Worm (Caenorhabditis elegans) whole organism, L4/young adult: ENCODE measurements around the gene T06C12.14.
"Not testable (repeated sequence)": the region's sequence is repeated elsewhere in the genome, so short reads cannot be mapped to it uniquely, and the experiment has no call there.

ENCODE experiments used
- W03F9.2 ChIP-seq: fragments of 150-350 bp; optimal IDR thresholded peaks from 2 replicates; lab custom pipeline; 2014; ENCODE audit warnings: missing biosample characterization, missing genetic modification characterization
- dao-5 ChIP-seq: sonication (generic microtip); optimal IDR thresholded peaks from 2 replicates; lab custom pipeline; 2016; ENCODE audit warnings: missing genotype, missing genetic modification characterization, moderate library complexity, missing compliant biosample characterization
- him-1 ChIP-seq: sonication (generic microtip); optimal IDR thresholded peaks from 2 replicates; lab custom pipeline; 2016; ENCODE audit warnings: missing genotype, missing genetic modification reagents, missing genetic modification characterization, missing compliant biosample characterization

Gene T06C12.14

DNA sequence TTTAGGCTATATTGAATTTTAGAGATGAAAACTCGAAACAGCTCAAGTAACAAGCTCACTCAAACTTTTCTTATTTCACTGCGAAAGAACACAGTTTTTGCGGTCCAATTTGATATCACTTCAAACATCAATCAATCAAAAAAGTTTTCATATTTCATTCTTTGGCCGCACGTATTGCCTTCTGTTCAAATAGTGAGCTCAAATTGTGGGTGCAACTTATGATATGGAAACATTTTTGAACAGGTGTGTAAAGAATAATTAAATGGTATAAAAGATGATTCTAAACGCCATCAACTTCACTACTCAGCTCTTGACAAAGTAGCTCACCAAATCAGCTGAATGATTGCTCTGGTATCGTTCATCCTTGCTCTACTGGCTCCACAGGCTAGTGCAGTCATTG lies at the start of gene T06C12.14:
Gene T06C12.14, plus strand, starts transcription at position 301 of the 400 bp plus-strand sequence.
- TF ChIP-seq dao-5 (tag; lab: Kevin White, UChicago) (no peak), W03F9.2 (tag; lab: Kevin White, UChicago) (no peak), him-1 (tag; lab: Kevin White, UChicago) (no peak)

DNA sequence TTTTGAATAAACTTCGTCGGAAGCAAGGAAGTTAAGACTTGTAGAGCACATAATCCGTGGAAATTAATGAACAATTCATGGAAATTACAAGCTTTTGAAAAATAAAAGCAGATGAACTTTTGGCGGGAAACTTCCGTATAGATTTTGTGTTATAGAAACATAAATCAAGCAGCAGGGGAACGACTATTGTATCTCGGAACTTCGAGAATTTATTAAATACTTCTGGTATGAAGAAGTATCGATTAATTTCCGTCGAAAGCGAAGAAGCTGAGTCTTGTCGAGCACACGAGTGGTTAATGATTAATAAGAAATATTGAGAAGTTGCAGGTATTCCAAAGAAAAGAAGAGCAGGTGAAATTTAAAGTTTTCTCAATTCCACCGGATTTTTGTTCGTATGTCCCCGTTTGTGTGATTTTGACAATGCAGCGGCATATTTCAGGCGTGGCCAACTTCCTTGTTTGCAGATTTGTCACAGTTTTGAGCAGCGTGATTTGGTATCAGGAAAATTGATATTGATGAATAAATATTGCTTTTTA lies 49.5 kb upstream of the T06C12.14 start, which contains the start of gene srh-147:
Gene srh-147, minus strand, starts transcription at position 51 of the 536 bp plus-strand sequence.
- TF ChIP-seq him-1, dao-5, W03F9.2 (tag; lab: Kevin White, UChicago): not testable (repeated sequence)

- TF ChIP-seq W03F9.2 (tag; lab: Kevin White, UChicago) (no peak), dao-5 (tag; lab: Kevin White, UChicago) (no peak), him-1 (tag; lab: Kevin White, UChicago) (no peak)
Measured at ce11 chrV:15858292-15858691, 41.5 kb upstream of the T06C12.14 start, which contains the start of gene srh-148. Gene srh-148 (minus strand): TSS chrV:15858392.

DNA sequence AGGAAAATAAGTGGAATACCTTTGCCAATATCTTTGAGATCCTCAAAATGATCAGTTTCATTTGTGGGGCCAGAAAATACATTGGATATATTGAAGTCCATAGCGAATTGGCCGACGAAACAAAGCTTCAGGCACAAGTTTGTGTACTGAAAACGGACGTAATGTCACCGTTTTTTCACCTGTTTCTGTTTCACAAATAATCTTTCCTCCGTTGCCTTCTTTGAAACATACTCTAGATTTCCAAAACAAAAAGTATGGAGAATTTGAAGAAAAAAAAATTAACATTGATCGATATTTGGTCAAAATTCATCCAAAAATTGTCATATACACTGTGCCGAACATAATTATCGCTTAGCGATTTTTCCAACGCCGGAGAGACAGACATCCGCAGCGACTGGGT lies 37.2 kb upstream of the T06C12.14 start, which contains the start of gene srz-12:
Gene srz-12, minus strand, starts transcription at position 101 of the 400 bp plus-strand sequence.
- no peak for TF ChIP-seq W03F9.2 (tag; lab: Kevin White, UChicago)
- no peak for TF ChIP-seq dao-5 (tag; lab: Kevin White, UChicago)
- TF ChIP-seq him-1 (tag; lab: Kevin White, UChicago): no peak

DNA sequence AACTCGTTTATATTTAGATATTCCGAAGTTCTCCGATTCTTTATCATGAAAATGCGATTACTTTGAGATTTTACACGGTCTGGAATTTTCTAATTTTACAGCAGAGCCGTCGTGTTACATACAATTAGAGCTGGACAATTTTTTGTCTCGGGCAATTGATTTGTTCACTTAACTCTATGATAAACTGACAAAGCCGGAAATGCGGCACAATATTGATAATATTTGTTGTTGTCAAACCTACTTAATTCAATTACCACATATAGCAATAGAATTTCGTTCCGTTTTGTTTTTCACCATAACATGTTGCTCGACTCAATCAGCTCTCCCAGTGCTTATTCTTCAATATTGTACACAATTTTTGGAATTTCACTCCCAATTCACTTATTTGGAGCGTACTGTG lies 36.8 kb upstream of the T06C12.14 start, which contains the start of gene srh-299:
Gene srh-299, plus strand, starts transcription at position 301 of the 400 bp plus-strand sequence.
- TF ChIP-seq him-1 (tag; lab: Kevin White, UChicago) (no peak), dao-5 (tag; lab: Kevin White, UChicago) (no peak), W03F9.2 (tag; lab: Kevin White, UChicago) (no peak)

- TF ChIP-seq dao-5 (tag; lab: Kevin White, UChicago) (no peak), him-1 (tag; lab: Kevin White, UChicago) (no peak), W03F9.2 (tag; lab: Kevin White, UChicago) (no peak)
Measured at ce11 chrV:15865839-15866238, 34.0 kb upstream of the T06C12.14 start, which contains the start of gene srh-293. Gene srh-293 (plus strand): TSS chrV:15866139.

ce11 chrV:15867373-15867772 lies 32.4 kb upstream of the T06C12.14 start, which contains the start of gene fbxa-197:
Gene fbxa-197 (plus strand): TSS chrV:15867673.
- TF ChIP-seq dao-5 (tag; lab: Kevin White, UChicago): no peak
- no peak for TF ChIP-seq W03F9.2 (tag; lab: Kevin White, UChicago)
- no peak for TF ChIP-seq him-1 (tag; lab: Kevin White, UChicago)

DNA sequence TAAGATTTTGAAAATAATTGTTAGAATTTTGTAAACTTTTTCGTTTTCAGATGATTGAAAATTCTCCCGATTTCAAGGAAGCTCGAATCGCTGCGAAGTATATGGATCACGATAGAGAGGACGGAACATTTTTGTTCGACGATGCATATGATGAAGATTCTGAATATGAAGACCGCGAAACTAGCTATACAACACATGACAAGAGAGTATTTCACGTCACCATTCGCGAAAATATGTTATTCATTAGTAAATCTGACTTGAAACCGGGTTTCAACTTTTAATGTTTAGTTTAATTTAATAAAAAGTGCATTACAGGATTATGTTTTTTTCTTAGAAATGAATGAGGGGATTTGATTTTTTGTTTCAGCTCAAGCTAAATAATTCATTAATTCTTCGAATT lies 29.4 kb upstream of the T06C12.14 start, which contains the start of gene str-57:
Gene str-57, plus strand, starts transcription at position 301 of the 400 bp plus-strand sequence.
- TF ChIP-seq W03F9.2 (tag; lab: Kevin White, UChicago) (no peak), him-1 (tag; lab: Kevin White, UChicago) (no peak), dao-5 (tag; lab: Kevin White, UChicago) (no peak)

- TF ChIP-seq him-1 (tag; lab: Kevin White, UChicago): no peak
- TF ChIP-seq W03F9.2 (tag; lab: Kevin White, UChicago): no peak
- no peak for TF ChIP-seq dao-5 (tag; lab: Kevin White, UChicago)
Measured at ce11 chrV:15872273-15872672, 27.5 kb upstream of the T06C12.14 start, which contains the start of gene str-56. Gene str-56 (plus strand): TSS chrV:15872573.

- TF ChIP-seq W03F9.2 (tag; lab: Kevin White, UChicago) (peak; percentile 70), dao-5 (tag; lab: Kevin White, UChicago) (peak; percentile 91), him-1 (tag; lab: Kevin White, UChicago) (peak; percentile 57)
Measured at ce11 chrV:15873762-15874161, 26.0 kb upstream of the T06C12.14 start.

DNA sequence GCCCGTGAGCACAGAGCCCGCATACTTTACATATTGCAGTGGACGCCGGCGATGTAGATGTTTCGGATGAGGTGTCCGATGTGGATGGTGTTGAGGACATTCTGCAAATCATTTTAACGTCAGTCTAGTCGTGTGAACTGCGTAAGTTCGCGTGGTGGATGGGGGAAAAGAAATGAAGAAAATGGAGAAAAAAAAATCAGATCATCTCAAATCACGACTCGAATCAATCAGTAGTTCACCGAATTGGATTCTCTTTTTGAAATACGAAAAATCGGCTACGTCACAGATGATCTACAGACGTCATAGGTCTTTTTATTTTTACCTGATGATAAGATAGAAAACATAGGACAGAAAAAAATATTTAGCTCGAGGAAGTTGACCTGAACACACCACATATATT lies 23.5 kb upstream of the T06C12.14 start, which contains the start of gene nhr-102:
Gene nhr-102, minus strand, starts transcription at position 101 of the 400 bp plus-strand sequence.
- TF ChIP-seq him-1 (tag; lab: Kevin White, UChicago): no peak
- no peak for TF ChIP-seq dao-5 (tag; lab: Kevin White, UChicago)
- no peak for TF ChIP-seq W03F9.2 (tag; lab: Kevin White, UChicago)

DNA sequence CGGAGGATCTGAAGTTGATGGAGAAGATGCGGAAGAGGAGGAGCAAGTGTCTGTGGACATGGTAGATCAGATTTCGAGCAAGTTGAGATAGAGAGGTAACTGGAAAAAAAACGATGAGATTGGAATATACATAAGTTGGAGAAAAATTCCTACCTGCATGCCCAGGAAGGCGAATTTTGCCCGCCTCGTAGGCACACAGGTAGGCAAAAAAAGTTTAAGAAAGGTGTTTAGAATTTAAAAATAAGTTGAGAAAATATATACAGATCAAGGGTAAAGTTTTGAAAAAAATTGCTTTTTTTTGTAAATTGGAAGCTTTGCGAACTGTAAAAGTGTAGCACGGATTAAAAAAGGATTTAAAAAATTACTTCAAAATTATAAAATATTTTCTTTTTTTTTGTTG lies 20.3 kb upstream of the T06C12.14 start, which contains the start of gene nhr-84:
Gene nhr-84, minus strand, starts transcription at position 101 of the 400 bp plus-strand sequence.
- TF ChIP-seq W03F9.2 (tag; lab: Kevin White, UChicago): no peak
- TF ChIP-seq him-1 (tag; lab: Kevin White, UChicago): no peak
- TF ChIP-seq dao-5 (tag; lab: Kevin White, UChicago): no peak

ce11 chrV:15880033-15880432 lies 19.8 kb upstream of the T06C12.14 start:
- no peak for TF ChIP-seq W03F9.2 (tag; lab: Kevin White, UChicago)
- TF ChIP-seq dao-5 (tag; lab: Kevin White, UChicago): no peak
- no peak for TF ChIP-seq him-1 (tag; lab: Kevin White, UChicago)
